Fruit fly (Drosophila melanogaster) whole organism: Measurements from ENCODE around the gene CG12682.

Experiments used
- CG8478 ChIP-seq: fragments of >200 bp; optimal IDR thresholded peaks from 2 replicates; lab custom pipeline; 2018; ENCODE audit warnings: inconsistent platforms
- Dll ChIP-seq: fragments of >200 bp; optimal IDR thresholded peaks from 2 replicates; lab custom pipeline; 2017
- EcR ChIP-seq, 2 experiments: fragments of >200 bp; optimal IDR thresholded peaks; 2 replicates each; lab custom pipeline; 2017; ENCODE audit warnings: missing biosample characterization in 2 of 2, missing genetic modification characterization in 2 of 2, missing genetic modification reagents in 2 of 2
- psq ChIP-seq: fragments of >200 bp; optimal IDR thresholded peaks from 2 replicates; lab custom pipeline; 2017

dm6 chrX:4777275-4777674, 48.5 kb upstream of the CG12682 start, which contains the start of gene CG2871:
- TF ChIP-seq psq (lab: Kevin White, UChicago) (no peak), EcR (GFP tag; optimal IDR thresholded peaks at IDR 0.05; lab: Kevin White, UChicago) (no peak), CG8478 (lab: Kevin White, UChicago) (no peak), Dll (no peak)
